Worm (Caenorhabditis elegans) whole organism, L2 larva: ENCODE measurements around the gene C06C3.3.

Source experiments
- R02D3.7 ChIP-seq: fragments of 150-350 bp; optimal IDR thresholded peaks from 2 replicates; lab custom pipeline; 2014; ENCODE audit warnings: missing biosample characterization, missing genetic modification characterization
- ceh-82 ChIP-seq: fragments of 150-350 bp; optimal IDR thresholded peaks from 2 replicates; lab custom pipeline; 2014; ENCODE audit warnings: missing biosample characterization, missing genetic modification characterization
- elt-3 ChIP-seq: sonication (generic microtip); optimal IDR thresholded peaks from 2 replicates; lab custom pipeline; 2017; ENCODE audit warnings: missing biosample characterization, missing genetic modification characterization
- nhr-25 ChIP-seq: fragments of 150-350 bp; sonication (generic microtip); optimal IDR thresholded peaks from 3 replicates; lab custom pipeline; 2014; ENCODE audit warnings: missing biosample characterization, missing genetic modification characterization
- skn-1 ChIP-seq: sonication (generic microtip); optimal IDR thresholded peaks from 2 replicates; lab custom pipeline; 2017; ENCODE audit warnings: missing biosample characterization, missing genetic modification characterization
- ztf-11 ChIP-seq: sonication (generic microtip); optimal IDR thresholded peaks from 2 replicates; lab custom pipeline; 2017; ENCODE audit warnings: missing biosample characterization, missing genetic modification characterization

DNA sequence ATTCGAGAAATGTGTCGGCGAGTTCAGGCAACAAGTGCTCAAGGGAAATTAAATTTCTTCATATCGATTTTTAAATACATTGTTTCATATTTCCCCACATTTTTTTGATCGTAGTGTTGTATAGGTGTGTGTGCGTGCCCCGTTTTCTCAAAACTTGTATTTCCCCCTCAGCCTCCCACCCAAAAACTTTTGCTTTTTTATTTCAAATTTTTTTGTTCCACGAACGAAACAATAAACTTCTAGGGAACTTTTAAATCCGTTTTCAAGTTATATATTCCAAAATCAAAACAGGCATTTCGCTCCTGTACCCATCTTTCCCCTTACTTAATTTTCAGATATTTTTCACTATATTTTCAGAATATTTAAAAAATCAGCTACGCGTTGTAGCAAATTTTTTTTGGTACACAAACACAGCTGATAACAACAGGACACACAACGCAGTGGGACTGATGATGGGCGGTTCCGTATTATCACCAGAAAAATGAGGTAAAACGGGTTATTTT, 45.8 kb upstream of the C06C3.3 start, which contains the start of the genes M176.4 and M176.16:
- TF ChIP-seq elt-3 (no peak), skn-1 (tag; lab: Kevin White, UChicago) (no peak), R02D3.7 (tag; lab: Kevin White, UChicago) (no peak), nhr-25 (no peak), ztf-11 (tag; lab: Kevin White, UChicago) (no peak), ceh-82 (tag; lab: Kevin White, UChicago) (no peak)
